Fruit fly (Drosophila melanogaster) whole organism, embryonic: Measurements from ENCODE around the gene LPCAT.

ENCODE experiments used
- Aef1 ChIP-seq: fragments of 200-800 bp; sonication (Bioruptor generic); IDR thresholded peaks from 3 replicates; pipeline ENCODE4 v1.3.6; 2022; ENCODE audit warnings: missing biosample characterization, missing genetic modification characterization
- Awh ChIP-seq: fragments of 200-800 bp; sonication (Bioruptor generic); IDR thresholded peaks from 2 replicates; pipeline ENCODE4, ENCODE4 v1.3.6; 2022; ENCODE audit warnings: missing biosample characterization, missing genetic modification characterization
- CG10462 ChIP-seq: fragments of 200-800 bp; sonication (Bioruptor generic); optimal IDR thresholded peaks from 2 replicates; lab custom pipeline; 2016; ENCODE audit warnings: missing biosample characterization, missing genetic modification characterization
- CG11456 ChIP-seq: fragments of 200-800 bp; sonication (Bioruptor generic); IDR thresholded peaks from 3 replicates; pipeline ENCODE4 v1.3.6; 2022; ENCODE audit warnings: missing biosample characterization, missing genetic modification characterization
- CG11504 ChIP-seq: fragments of 200-800 bp; sonication (Bioruptor generic); optimal IDR thresholded peaks from 3 replicates; lab custom pipeline; 2019; ENCODE audit warnings: missing biosample characterization, mild to moderate bottlenecking, missing genetic modification characterization, moderate library complexity
- CG12744 ChIP-seq: fragments of 200-800 bp; sonication (Bioruptor generic); optimal IDR thresholded peaks from 2 replicates; lab custom pipeline; 2016; ENCODE audit warnings: missing biosample characterization, missing genetic modification characterization
- CG13296 ChIP-seq: fragments of 200-800 bp; sonication (Bioruptor generic); optimal IDR thresholded peaks from 3 replicates; lab custom pipeline; 2018; ENCODE audit warnings: missing biosample characterization, mild to moderate bottlenecking, missing genetic modification characterization
- CG15269 ChIP-seq: fragments of 200-800 bp; sonication (Bioruptor generic); optimal IDR thresholded peaks from 2 replicates; lab custom pipeline; 2018; ENCODE audit warnings: missing biosample characterization, mild to moderate bottlenecking, missing genetic modification characterization, moderate library complexity
- CG16779 ChIP-seq: fragments of 200-800 bp; sonication (Bioruptor generic); IDR thresholded peaks from 2 replicates; pipeline ENCODE4 v1.3.6; 2022; ENCODE audit warnings: missing biosample characterization, missing genetic modification characterization
- CG17612 ChIP-seq: fragments of 200-800 bp; sonication (Bioruptor generic); IDR thresholded peaks from 2 replicates; pipeline ENCODE4 v1.3.6; 2022; ENCODE audit warnings: missing biosample characterization, missing genetic modification characterization
- CG2116 ChIP-seq: fragments of 200-800 bp; sonication (Bioruptor generic); optimal IDR thresholded peaks from 3 replicates; lab custom pipeline; 2018; ENCODE audit warnings: missing biosample characterization, mild to moderate bottlenecking, missing genetic modification characterization
- CG32767 ChIP-seq: fragments of 200-800 bp; sonication (Bioruptor generic); IDR thresholded peaks from 2 replicates; pipeline ENCODE4 v1.3.6; 2022; ENCODE audit warnings: missing biosample characterization, missing genetic modification characterization
- CG5180 ChIP-seq: fragments of 200-800 bp; sonication (Bioruptor generic); optimal IDR thresholded peaks from 3 replicates; lab custom pipeline; 2017; ENCODE audit warnings: missing biosample characterization, missing genetic modification characterization, mild to moderate bottlenecking, moderate library complexity, missing genetic modification reagents
- CG6813 ChIP-seq: fragments of 200-800 bp; sonication (Bioruptor generic); optimal IDR thresholded peaks from 2 replicates; lab custom pipeline; 2017; ENCODE audit warnings: missing biosample characterization, missing genetic modification characterization, mild to moderate bottlenecking, moderate library complexity, missing genetic modification reagents
- CG7987 ChIP-seq: fragments of 200-800 bp; sonication (Bioruptor generic); optimal IDR thresholded peaks from 2 replicates; lab custom pipeline; 2018; ENCODE audit warnings: missing biosample characterization, mild to moderate bottlenecking, missing genetic modification characterization, moderate library complexity
- CG8944 ChIP-seq: fragments of 200-800 bp; sonication (Bioruptor generic); optimal IDR thresholded peaks from 3 replicates; lab custom pipeline; 2016; ENCODE audit warnings: missing biosample characterization, missing genetic modification characterization
- CG9727 ChIP-seq: fragments of 200-800 bp; sonication (Bioruptor generic); optimal IDR thresholded peaks from 3 replicates; lab custom pipeline; 2017; ENCODE audit warnings: missing biosample characterization, mild to moderate bottlenecking, missing genetic modification characterization
- D ChIP-seq, 2 experiments: fragments of 200-800 bp in 1 of 2; fragments of >200 bp in 1 of 2; sonication (Bioruptor generic) in 1 of 2; optimal IDR thresholded peaks; 2 replicates in 1 of 2; 3 replicates in 1 of 2; lab custom pipeline; 2017; ENCODE audit warnings: mild to moderate bottlenecking in 1 of 2, missing biosample characterization in 1 of 2, missing genetic modification characterization in 1 of 2, missing genetic modification reagents in 1 of 2
- Dfd ChIP-seq, 2 experiments: fragments of >200 bp; optimal IDR thresholded peaks; 2 replicates each; lab custom pipeline; 2017; ENCODE audit warnings: missing biosample characterization in 2 of 2, missing genetic modification characterization in 2 of 2
- E2f2 ChIP-seq: fragments of 200-800 bp; sonication (Bioruptor generic); IDR thresholded peaks from 2 replicates; pipeline ENCODE4 v1.3.6; 2022; ENCODE audit warnings: missing biosample characterization, missing genetic modification characterization
- Fer3 ChIP-seq: fragments of 200-800 bp; sonication (Bioruptor generic); optimal IDR thresholded peaks from 2 replicates; lab custom pipeline; 2018; ENCODE audit warnings: missing biosample characterization, mild to moderate bottlenecking, missing genetic modification characterization, moderate library complexity
- Hmx ChIP-seq: fragments of 200-800 bp; sonication (Bioruptor generic); optimal IDR thresholded peaks from 2 replicates; lab custom pipeline; 2016; ENCODE audit warnings: missing biosample characterization, missing genetic modification characterization
- Opbp ChIP-seq: fragments of 200-800 bp; sonication (Bioruptor generic); IDR thresholded peaks from 3 replicates; pipeline ENCODE4 v1.3.6; 2022; ENCODE audit warnings: missing biosample characterization, missing genetic modification characterization; ENCODE audit not compliant: partially characterized antibody
- Ravus ChIP-seq: fragments of 200-800 bp; sonication (Bioruptor generic); IDR thresholded peaks from 2 replicates; pipeline ENCODE4 v1.3.6; 2022; ENCODE audit warnings: missing biosample characterization, missing genetic modification characterization
- Side ChIP-seq: fragments of 200-800 bp; sonication (Bioruptor generic); optimal IDR thresholded peaks from 2 replicates; lab custom pipeline; 2016; ENCODE audit warnings: missing biosample characterization, missing genetic modification characterization
- bab2 ChIP-seq: fragments of 200-800 bp; sonication (Bioruptor generic); optimal IDR thresholded peaks from 2 replicates; lab custom pipeline; 2016; ENCODE audit warnings: missing biosample characterization, missing genetic modification characterization
- bcd ChIP-seq: fragments of 200-800 bp; sonication (Bioruptor generic); optimal IDR thresholded peaks from 2 replicates; lab custom pipeline; 2017; ENCODE audit warnings: missing biosample characterization, mild to moderate bottlenecking, missing genetic modification characterization
- croc ChIP-seq: fragments of 200-800 bp; sonication (Bioruptor generic); conservative IDR thresholded peaks from 3 replicates; pipeline ENCODE4 v1.3.6; 2022; ENCODE audit warnings: missing biosample characterization, missing genetic modification characterization
- da ChIP-seq: fragments of 200-800 bp; sonication (Bioruptor generic); optimal IDR thresholded peaks from 2 replicates; lab custom pipeline; 2016; ENCODE audit warnings: missing biosample characterization, missing genetic modification characterization
- fd102C ChIP-seq: fragments of 200-800 bp; sonication (Bioruptor generic); optimal IDR thresholded peaks from 2 replicates; lab custom pipeline; 2018; ENCODE audit warnings: missing biosample characterization, mild to moderate bottlenecking, missing genetic modification characterization, moderate library complexity
- fd3F ChIP-seq: fragments of 200-800 bp; sonication (Bioruptor generic); optimal IDR thresholded peaks from 2 replicates; lab custom pipeline; 2018; ENCODE audit warnings: missing biosample characterization, mild to moderate bottlenecking, missing genetic modification characterization, moderate library complexity
- fd96Cb ChIP-seq: fragments of 200-800 bp; sonication (Bioruptor generic); optimal IDR thresholded peaks from 2 replicates; lab custom pipeline; 2018; ENCODE audit warnings: missing biosample characterization, mild to moderate bottlenecking, missing genetic modification characterization, moderate library complexity
- gsb-n ChIP-seq: fragments of 200-800 bp; sonication (Bioruptor generic); optimal IDR thresholded peaks from 3 replicates; lab custom pipeline; 2018; ENCODE audit warnings: missing biosample characterization, mild to moderate bottlenecking, missing genetic modification characterization
- ind ChIP-seq: fragments of 200-800 bp; sonication (Bioruptor generic); optimal IDR thresholded peaks from 3 replicates; lab custom pipeline; 2016; ENCODE audit warnings: missing biosample characterization, missing genetic modification characterization
- jigr1 ChIP-seq: fragments of 200-800 bp; sonication (Bioruptor generic); IDR thresholded peaks from 3 replicates; pipeline ENCODE4 v1.3.6; 2022; ENCODE audit warnings: missing biosample characterization, missing genetic modification characterization
- klu ChIP-seq: fragments of 200-800 bp; sonication (Bioruptor generic); IDR thresholded peaks from 2 replicates; pipeline ENCODE4 v1.3.6; 2022; ENCODE audit warnings: missing biosample characterization, missing genetic modification characterization
- knrl ChIP-seq: fragments of 200-800 bp; sonication (Bioruptor generic); IDR thresholded peaks from 3 replicates; pipeline ENCODE4 v1.3.6; 2022; ENCODE audit warnings: missing biosample characterization, missing genetic modification characterization; ENCODE audit not compliant: partially characterized antibody
- lbe ChIP-seq: fragments of 200-800 bp; sonication (Bioruptor generic); optimal IDR thresholded peaks from 2 replicates; lab custom pipeline; 2016; ENCODE audit warnings: missing biosample characterization, mild to moderate bottlenecking, missing genetic modification characterization
- lilli ChIP-seq: fragments of 200-800 bp; sonication (Bioruptor generic); optimal IDR thresholded peaks from 3 replicates; lab custom pipeline; 2016; ENCODE audit warnings: missing biosample characterization, missing genetic modification characterization
- luna ChIP-seq: fragments of 200-800 bp; sonication (Bioruptor generic); optimal IDR thresholded peaks from 2 replicates; lab custom pipeline; 2016; ENCODE audit warnings: missing biosample characterization, missing genetic modification characterization
- nerfin-1 ChIP-seq: fragments of 200-800 bp; sonication (Bioruptor generic); optimal IDR thresholded peaks from 3 replicates; lab custom pipeline; 2019; ENCODE audit warnings: missing biosample characterization, mild to moderate bottlenecking, missing genetic modification characterization, moderate library complexity
- pb ChIP-seq: fragments of 200-800 bp; sonication (Bioruptor generic); optimal IDR thresholded peaks from 3 replicates; lab custom pipeline; 2016; ENCODE audit warnings: missing biosample characterization, missing genetic modification characterization
- ro ChIP-seq: fragments of 200-800 bp; sonication (Bioruptor generic); IDR thresholded peaks from 2 replicates; pipeline ENCODE4 v1.3.6; 2022; ENCODE audit warnings: missing biosample characterization, missing genetic modification characterization
- slou ChIP-seq: fragments of 200-800 bp; sonication (Bioruptor generic); optimal IDR thresholded peaks from 3 replicates; lab custom pipeline; 2016; ENCODE audit warnings: missing biosample characterization, missing genetic modification characterization
- so ChIP-seq: fragments of 200-800 bp; sonication (Bioruptor generic); IDR thresholded peaks from 3 replicates; pipeline ENCODE4 v1.3.6; 2022; ENCODE audit warnings: missing biosample characterization, missing genetic modification characterization
- stwl ChIP-seq: fragments of 200-800 bp; sonication (Bioruptor generic); optimal IDR thresholded peaks from 3 replicates; lab custom pipeline; 2018; ENCODE audit warnings: missing biosample characterization, mild to moderate bottlenecking, missing genetic modification characterization, moderate library complexity
- tx ChIP-seq: fragments of 200-800 bp; sonication (Bioruptor generic); optimal IDR thresholded peaks from 2 replicates; lab custom pipeline; 2016; ENCODE audit warnings: missing biosample characterization, missing genetic modification characterization
- unpg ChIP-seq: fragments of 200-800 bp; sonication (Bioruptor generic); optimal IDR thresholded peaks from 3 replicates; lab custom pipeline; 2018; ENCODE audit warnings: missing biosample characterization, mild to moderate bottlenecking, missing genetic modification characterization, moderate library complexity
- usp ChIP-seq: fragments of >200 bp; optimal IDR thresholded peaks from 2 replicates; lab custom pipeline; 2017; ENCODE audit warnings: missing biosample characterization, missing genetic modification characterization
- wor ChIP-seq: fragments of 200-800 bp; sonication (Bioruptor generic); IDR thresholded peaks from 2 replicates; pipeline ENCODE4 v1.3.6; 2022; ENCODE audit warnings: missing biosample characterization, missing genetic modification characterization
- z ChIP-seq: fragments of 200-800 bp; sonication (Bioruptor generic); IDR thresholded peaks from 3 replicates; pipeline ENCODE4 v1.3.6; 2022; ENCODE audit warnings: missing biosample characterization, missing genetic modification characterization
- zf30C ChIP-seq: fragments of 200-800 bp; sonication (Bioruptor generic); optimal IDR thresholded peaks from 3 replicates; lab custom pipeline; 2018; ENCODE audit warnings: missing biosample characterization, mild to moderate bottlenecking, missing genetic modification characterization

Gene LPCAT

DNA sequence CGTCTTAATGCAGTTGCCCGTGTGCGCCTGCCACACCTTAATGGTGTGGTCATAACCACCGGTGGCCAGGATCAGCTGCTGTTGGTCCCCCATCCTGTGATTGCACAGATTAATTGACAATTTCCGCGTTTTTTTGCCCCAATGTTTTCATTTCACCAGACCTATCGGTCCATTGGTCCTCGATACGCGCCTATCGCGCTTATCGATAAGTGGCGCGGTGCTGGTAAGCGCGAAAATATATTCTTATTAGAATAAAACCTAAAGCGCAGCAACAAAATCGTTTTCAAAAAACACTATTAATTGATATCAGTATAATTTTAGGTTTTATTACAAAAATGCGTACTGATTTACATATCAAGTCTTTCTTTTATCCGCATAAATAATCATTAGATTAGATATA lies 26.0 kb upstream of the LPCAT start, which contains the start of gene Lst8 (continued):
- TF ChIP-seq Ravus (no peak), Side (GFP tag; lab: Kevin White, UChicago) (no peak), luna (GFP tag; lab: Kevin White, UChicago) (no peak), E2f2 (GFP tag; lab: Robert Waterston, UW) (peak; percentile 86), CG12744 (no peak), slou (no peak), croc (GFP tag; lab: Robert Waterston, UW) (no peak), CG17612 (no peak), bab2 (GFP tag; lab: Kevin White, UChicago) (no peak), CG11504 (no peak), da (GFP tag; lab: Kevin White, UChicago) (no peak), Dfd (GFP tag; optimal IDR thresholded peaks at IDR 0.05; lab: Kevin White, UChicago) (no peak), CG8944 (GFP tag; lab: Kevin White, UChicago) (no peak), lilli (peak; percentile 23), stwl (tag; lab: Kevin White, UChicago) (peak; percentile 69), Opbp (peak; percentile 71; the same call in 2 of the 3 replicates), lbe (GFP tag; lab: Kevin White, UChicago) (peak; percentile 8), bcd (GFP tag; lab: Kevin White, UChicago) (no peak), tx (no peak), CG10462 (GFP tag; lab: Kevin White, UChicago) (no peak), nerfin-1 (tag; lab: Kevin White, UChicago) (no peak), z (GFP tag; lab: Robert Waterston, UW) (no peak), CG5180 (GFP tag; lab: Kevin White, UChicago) (no peak), ro (no peak), fd96Cb (no peak), fd3F (no peak), ind (no peak), Awh (no peak), D (optimal IDR thresholded peaks at IDR 0.05; lab: Kevin White, UChicago) (no peak), D (GFP tag; optimal IDR thresholded peaks at IDR 0.05; lab: Kevin White, UChicago) (no peak), CG13296 (no peak), CG9727 (no peak), knrl (GFP tag; lab: Robert Waterston, UW) (peak; percentile 38; the same call in 1 of the 3 replicates), jigr1 (no peak), CG11456 (GFP tag; lab: Robert Waterston, UW) (no peak), klu (GFP tag; lab: Robert Waterston, UW) (no peak), Aef1 (no peak), Fer3 (tag; lab: Kevin White, UChicago) (no peak), CG16779 (GFP tag; lab: Robert Waterston, UW) (no peak), CG6813 (no peak), CG15269 (no peak), usp (no peak), Hmx (GFP tag; lab: Kevin White, UChicago) (no peak), pb (GFP tag; lab: Kevin White, UChicago) (no peak), CG32767 (GFP tag; lab: Robert Waterston, UW) (no peak), wor (GFP tag; lab: Robert Waterston, UW) (no peak), zf30C (GFP tag; lab: Kevin White, UChicago) (no peak), unpg (no peak), CG7987 (GFP tag; lab: Kevin White, UChicago) (no peak), CG2116 (GFP tag; lab: Kevin White, UChicago) (peak; percentile 26), so (GFP tag; lab: Robert Waterston, UW) (no peak), fd102C (GFP tag; lab: Kevin White, UChicago) (no peak), gsb-n (tag; lab: Kevin White, UChicago) (no peak)
